Worm (Caenorhabditis elegans): ENCODE measurements around the gene srx-36.

srx-36 gene

DNA sequence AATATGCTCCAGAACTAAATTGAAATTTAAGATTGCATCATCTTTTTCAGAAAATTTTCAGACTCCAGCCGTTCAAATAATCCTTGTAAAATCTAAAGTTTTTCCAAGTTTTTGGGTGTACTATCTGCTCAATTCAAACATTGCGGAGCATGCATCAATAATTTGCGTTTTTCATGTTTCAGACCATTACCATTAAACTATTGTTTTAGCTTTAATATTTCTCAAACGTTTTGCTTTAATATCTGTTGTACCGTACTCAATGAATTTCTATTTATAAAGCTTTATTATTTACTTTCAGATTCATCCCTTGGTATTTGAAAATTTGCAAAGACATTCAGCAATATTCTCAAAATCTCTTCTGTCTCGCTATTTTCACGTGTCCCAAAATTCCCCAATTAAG lies 27.6 kb downstream of the srx-36 start, which contains the start of gene odr-2:
Gene odr-2 (plus strand): TSS at position 301 of the 400 bp plus-strand sequence.
- TF ChIP-seq ceh-24 (tag; optimal IDR thresholded peaks at IDR 0.05) (no peak), eyg-1 (tag; optimal IDR thresholded peaks at IDR 0.05) (no peak), ceh-30 (tag; optimal IDR thresholded peaks at IDR 0.05) (no peak), nhr-11 (tag; optimal IDR thresholded peaks at IDR 0.05) (no peak), gmeb-2 (tag; optimal IDR thresholded peaks at IDR 0.05) (no peak), ceh-45 (GFP tag; IDR thresholded peaks at IDR 0.05) (no peak), sdc-2 (tag; optimal IDR thresholded peaks at IDR 0.05) (no peak), pros-1 (tag; optimal IDR thresholded peaks at IDR 0.05) (no peak), dve-1 (tag; optimal IDR thresholded peaks at IDR 0.05) (no peak), npax-4 (tag; optimal IDR thresholded peaks at IDR 0.05) (no peak), nhr-232 (tag; optimal IDR thresholded peaks at IDR 0.05) (no peak), odd-2 (tag; optimal IDR thresholded peaks at IDR 0.05) (no peak), ztf-16 (tag; optimal IDR thresholded peaks at IDR 0.05) (no peak), Y22D7AL.16 (tag; optimal IDR thresholded peaks at IDR 0.05) (no peak), ceh-19 (GFP tag; optimal IDR thresholded peaks at IDR 0.05) (no peak)

DNA sequence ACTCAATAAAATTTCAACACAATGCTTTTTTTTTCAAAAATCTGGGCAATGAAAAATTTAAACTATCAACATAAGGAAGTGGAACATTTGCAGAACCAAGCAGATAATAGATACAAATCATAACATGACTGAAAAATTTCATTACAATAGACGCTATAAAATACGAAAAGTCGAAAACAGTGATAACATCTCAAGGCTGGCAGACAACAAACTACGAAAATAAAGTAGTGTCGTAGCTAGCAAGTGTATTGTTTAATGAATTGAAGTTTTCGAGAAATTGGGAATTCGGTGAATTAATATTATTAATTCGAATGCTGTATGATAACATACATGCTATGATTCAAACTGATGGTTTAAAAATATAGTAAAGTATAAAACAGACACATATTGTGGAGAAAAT lies 34.1 kb downstream of the srx-36 start:
- TF ChIP-seq ztf-16 (tag; optimal IDR thresholded peaks at IDR 0.05) (no peak), zip-5 (tag; optimal IDR thresholded peaks at IDR 0.05) (no peak)

DNA sequence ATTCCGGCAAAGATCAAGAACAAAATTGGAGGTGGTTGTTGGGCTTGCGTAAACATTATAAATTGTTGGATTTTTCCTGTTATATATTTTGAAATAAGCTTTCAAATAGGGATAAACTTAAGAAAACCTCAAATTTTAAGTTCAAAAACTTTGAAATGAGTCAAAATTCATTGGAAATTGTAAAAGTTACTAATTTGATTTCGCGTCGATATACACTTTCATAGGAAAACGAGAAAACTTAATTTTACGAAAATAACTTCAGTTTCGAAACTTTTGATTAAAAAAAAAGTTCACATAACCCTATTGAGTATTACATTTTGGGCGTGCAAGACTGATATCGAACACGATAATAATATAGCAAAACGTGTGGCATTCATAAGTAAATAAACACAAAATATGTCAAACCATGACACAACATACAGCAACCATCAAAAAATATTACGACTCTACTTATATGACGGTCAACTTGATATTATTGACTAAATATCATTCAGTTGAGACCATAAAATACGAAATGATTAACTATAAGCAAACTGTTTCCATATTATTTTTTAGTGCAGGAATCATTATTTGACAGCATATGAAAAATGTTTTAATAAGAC lies 34.6 kb downstream of the srx-36 start:
- no peak for TF ChIP-seq tbx-2 (tag; optimal IDR thresholded peaks at IDR 0.05)
- no peak for TF ChIP-seq K02D7.2 (tag; optimal IDR thresholded peaks at IDR 0.05)
- no peak for TF ChIP-seq hlh-13 (GFP tag; optimal IDR thresholded peaks at IDR 0.05)
- TF ChIP-seq dmd-4 (tag; optimal IDR thresholded peaks at IDR 0.05; ENCODE audit: borderline replicate concordance): no peak
- TF ChIP-seq fkh-6 (tag; optimal IDR thresholded peaks at IDR 0.05): no peak
- no peak for TF ChIP-seq hlh-30 (tag; optimal IDR thresholded peaks at IDR 0.05; ENCODE audit: insufficient read depth)
- no peak for TF ChIP-seq hlh-6 (tag; optimal IDR thresholded peaks at IDR 0.05)
- TF ChIP-seq T23F11.4 (GFP tag; optimal IDR thresholded peaks at IDR 0.05): no peak
- no peak for TF ChIP-seq rnt-1 (tag; optimal IDR thresholded peaks at IDR 0.05)

DNA sequence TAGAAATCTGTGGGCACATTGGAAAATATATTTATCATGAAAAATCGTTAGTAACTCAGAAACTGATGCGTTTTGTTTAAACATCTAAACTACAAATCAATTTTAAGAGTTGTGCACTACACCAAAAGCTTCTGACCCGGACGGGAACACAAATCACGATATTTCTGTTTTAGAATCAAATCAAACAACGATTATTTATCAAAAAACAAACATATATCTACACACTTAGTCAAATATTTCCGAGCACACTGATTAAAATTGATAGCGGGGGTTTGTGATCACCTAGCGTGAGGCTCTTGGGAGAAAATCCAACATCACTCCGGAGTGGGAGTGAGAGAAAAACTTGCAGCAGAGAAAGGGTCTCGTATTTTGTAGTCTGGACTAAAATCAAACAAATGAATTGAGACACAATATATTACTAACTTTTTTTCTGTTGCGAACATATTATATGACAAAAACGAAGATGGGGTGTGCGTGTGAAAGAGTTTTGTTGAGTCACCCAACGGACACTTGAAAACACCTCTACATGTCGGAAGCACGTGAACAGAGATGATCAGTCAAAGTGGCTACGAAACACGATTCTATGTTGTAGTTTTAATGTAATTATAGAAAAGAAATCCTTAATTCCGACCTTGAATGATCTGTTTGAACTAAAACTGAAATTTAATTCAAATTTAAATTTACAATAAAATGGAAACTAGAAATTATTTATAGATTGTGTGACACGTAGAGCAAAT lies 35.5 kb downstream of the srx-36 start:
- TF ChIP-seq mec-3 (tag; optimal IDR thresholded peaks at IDR 0.05; ENCODE audit: borderline replicate concordance): no peak
- TF ChIP-seq nhr-11 (tag; optimal IDR thresholded peaks at IDR 0.05): no peak
- no peak for TF ChIP-seq ceh-22 (tag; optimal IDR thresholded peaks at IDR 0.05)
- TF ChIP-seq madf-2 (tag; optimal IDR thresholded peaks at IDR 0.05): no peak
- TF ChIP-seq eyg-1 (tag; optimal IDR thresholded peaks at IDR 0.05): no peak
- no peak for TF ChIP-seq ceh-18 (tag; optimal IDR thresholded peaks at IDR 0.05)
- TF ChIP-seq npax-4 (tag; optimal IDR thresholded peaks at IDR 0.05): no peak
- TF ChIP-seq Y22D7AL.16 (tag; optimal IDR thresholded peaks at IDR 0.05): no peak
- no peak for TF ChIP-seq pat-9 (tag; optimal IDR thresholded peaks at IDR 0.05)
- no peak for TF ChIP-seq nfya-1 (tag; optimal IDR thresholded peaks at IDR 0.05)
- TF ChIP-seq nhr-232 (tag; optimal IDR thresholded peaks at IDR 0.05): no peak
- no peak for TF ChIP-seq tbx-7 (tag; optimal IDR thresholded peaks at IDR 0.05)
- no peak for TF ChIP-seq hlh-30 (tag; optimal IDR thresholded peaks at IDR 0.05; ENCODE audit: insufficient read depth)
- TF ChIP-seq elt-2 (tag; optimal IDR thresholded peaks at IDR 0.05): no peak
- TF ChIP-seq ets-4 (tag; optimal IDR thresholded peaks at IDR 0.05): no peak
- TF ChIP-seq fkh-6 (tag; optimal IDR thresholded peaks at IDR 0.05): no peak

All from whole organism, late embryonic.